Worm (Caenorhabditis elegans) whole organism, late embryonic: Measurements from ENCODE around the gene anat-1.
"Not testable (repeated sequence)": the region's sequence is repeated elsewhere in the genome, so short reads cannot be mapped to it uniquely, and the experiment has no call there.

Experiments used
- C08G9.2 ChIP-seq: sonication (generic microtip); optimal IDR thresholded peaks from 2 replicates; lab custom pipeline; 2016; ENCODE audit warnings: mild to moderate bottlenecking, missing genetic modification characterization, moderate library complexity, missing compliant biosample characterization
- K09A11.1 ChIP-seq: sonication (generic microtip); optimal IDR thresholded peaks from 2 replicates; lab custom pipeline; 2017; ENCODE audit warnings: antibody characterized with exemption, mild to moderate bottlenecking, missing genetic modification characterization, missing compliant biosample characterization; ENCODE audit not compliant: insufficient read depth
- ceh-6 ChIP-seq: fragments of 200-800 bp; sonication (Bioruptor generic); optimal IDR thresholded peaks from 2 replicates; lab custom pipeline; 2018; ENCODE audit warnings: mild to moderate bottlenecking, missing genetic modification characterization, missing compliant biosample characterization
- dve-1 ChIP-seq: sonication (generic microtip); optimal IDR thresholded peaks from 2 replicates; lab custom pipeline; 2017; ENCODE audit warnings: antibody characterized with exemption, mild to moderate bottlenecking, missing genetic modification characterization, missing compliant biosample characterization
- fkh-10 ChIP-seq: fragments of 150-350 bp; optimal IDR thresholded peaks from 2 replicates; lab custom pipeline; 2014; ENCODE audit warnings: missing biosample characterization, missing genetic modification reagents, missing genetic modification characterization
- fkh-6 ChIP-seq: sonication (generic microtip); optimal IDR thresholded peaks from 2 replicates; lab custom pipeline; 2016; ENCODE audit warnings: missing genetic modification characterization, missing compliant biosample characterization
- pqm-1 ChIP-seq: sonication (generic microtip); optimal IDR thresholded peaks from 2 replicates; lab custom pipeline; 2016; ENCODE audit warnings: missing genetic modification characterization, missing compliant biosample characterization
- pros-1 ChIP-seq: fragments of 150-350 bp; optimal IDR thresholded peaks from 2 replicates; lab custom pipeline; 2014; ENCODE audit warnings: missing biosample characterization, missing genetic modification reagents, missing genetic modification characterization
- sdc-2 ChIP-seq: sonication (generic microtip); optimal IDR thresholded peaks from 2 replicates; lab custom pipeline; 2016; ENCODE audit warnings: missing genotype, missing genetic modification characterization, missing compliant biosample characterization
- zip-5 ChIP-seq: sonication (generic microtip); optimal IDR thresholded peaks from 2 replicates; lab custom pipeline; 2016; ENCODE audit warnings: missing genetic modification characterization, missing compliant biosample characterization

The anat-1 gene

ce11 chrIV:6824622-6825021 lies 54.0 kb downstream of the anat-1 start, which contains the start of gene H20E11.3:
Gene H20E11.3 (plus strand): TSS chrIV:6824816.
- TF ChIP-seq sdc-2 (tag; lab: Kevin White, UChicago): no peak
- TF ChIP-seq fkh-10 (GFP tag; lab: Kevin White, UChicago): no peak
- no peak for TF ChIP-seq zip-5 (tag; lab: Kevin White, UChicago)
- no peak for TF ChIP-seq C08G9.2 (tag; lab: Kevin White, UChicago)
- TF ChIP-seq ceh-6 (GFP tag; lab: Kevin White, UChicago): no peak
- TF ChIP-seq dve-1 (tag; lab: Kevin White, UChicago): no peak
- no peak for TF ChIP-seq fkh-6 (tag; lab: Kevin White, UChicago)

- not testable (repeated sequence) for TF ChIP-seq pros-1 (tag; lab: Kevin White, UChicago); K09A11.1 (tag; lab: Kevin White, UChicago); pqm-1
- TF ChIP-seq, all 69 proteins: peak for 0; not testable (repeated sequence) for 69
Measured at ce11 chrIV:6827477-6827876, 56.8 kb downstream of the anat-1 start, which contains the start of gene H20E11.2. Gene H20E11.2 (plus strand): TSS chrIV:6827777.
